Worm (Caenorhabditis elegans) whole organism, L3 larva: ENCODE measurements around the gene ZK632.14.

ENCODE experiments used
- R02D3.7 ChIP-seq: fragments of 150-350 bp; optimal IDR thresholded peaks from 2 replicates; lab custom pipeline; 2014; ENCODE audit warnings: missing biosample characterization, missing genetic modification characterization
- aly-2 ChIP-seq: fragments of 150-350 bp; optimal IDR thresholded peaks from 2 replicates; lab custom pipeline; 2014; ENCODE audit warnings: missing biosample characterization, missing genetic modification characterization
- ama-1 ChIP-seq: fragments of 150-350 bp; optimal IDR thresholded peaks from 2 replicates; lab custom pipeline; 2018
- egl-27 ChIP-seq: sonication (generic microtip); optimal IDR thresholded peaks from 4 replicates; lab custom pipeline; 2017; ENCODE audit warnings: missing biosample characterization, missing genetic modification reagents, missing genetic modification characterization
- elt-1 ChIP-seq: fragments of 150-350 bp; optimal IDR thresholded peaks from 2 replicates; lab custom pipeline; 2014; ENCODE audit warnings: missing biosample characterization, missing genetic modification characterization
- elt-2 ChIP-seq: sonication (generic microtip); optimal IDR thresholded peaks from 2 replicates; lab custom pipeline; 2016; ENCODE audit warnings: missing genetic modification reagents, mild to moderate bottlenecking, missing genetic modification characterization, missing compliant biosample characterization
- nfya-1 ChIP-seq: sonication (generic microtip); optimal IDR thresholded peaks from 2 replicates; lab custom pipeline; 2017; ENCODE audit warnings: missing genetic modification characterization, mild to moderate bottlenecking, missing compliant biosample characterization, antibody characterized with exemption, moderate library complexity; ENCODE audit not compliant: insufficient read depth
- nhr-23 ChIP-seq: fragments of 150-350 bp; optimal IDR thresholded peaks from 2 replicates; lab custom pipeline; 2014; ENCODE audit warnings: missing biosample characterization, missing genetic modification reagents, missing genetic modification characterization
- nhr-25 ChIP-seq: sonication (generic microtip); optimal IDR thresholded peaks from 2 replicates; lab custom pipeline; 2017; ENCODE audit warnings: missing biosample characterization, missing genetic modification characterization
- nhr-77 ChIP-seq: fragments of 150-350 bp; optimal IDR thresholded peaks from 2 replicates; lab custom pipeline; 2014; ENCODE audit warnings: missing biosample characterization, missing genetic modification characterization
- pqm-1 ChIP-seq: fragments of 150-350 bp; optimal IDR thresholded peaks from 2 replicates; lab custom pipeline; 2017; ENCODE audit warnings: missing biosample characterization, missing genetic modification characterization, inconsistent platforms

DNA sequence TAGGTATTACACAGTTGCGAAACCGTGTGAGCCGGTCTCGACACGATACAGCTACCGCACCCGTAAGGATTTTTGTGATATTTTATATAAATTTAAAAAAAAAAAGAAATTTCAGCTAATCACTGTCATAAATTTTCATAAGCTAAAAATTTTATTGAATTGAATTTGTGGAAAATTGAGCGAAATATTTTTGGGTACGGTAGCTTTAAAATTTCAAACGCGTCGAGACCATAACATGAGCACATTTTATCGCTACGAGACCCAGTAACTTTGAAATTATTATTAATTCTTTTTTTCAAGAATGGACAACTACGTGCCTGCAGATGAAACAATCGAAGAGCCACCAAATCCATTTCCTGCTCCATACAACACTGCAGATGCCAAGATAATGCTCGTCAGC is at the start of gene ZK632.14:
- TF ChIP-seq aly-2 (tag; lab: Kevin White, UChicago) (no peak), nfya-1 (no peak), ama-1 (no peak), nhr-23 (tag; lab: Kevin White, UChicago) (no peak), egl-27 (no peak), nhr-77 (tag; lab: Kevin White, UChicago) (no peak), nhr-25 (tag; lab: Kevin White, UChicago) (no peak), elt-1 (no peak), R02D3.7 (tag; lab: Kevin White, UChicago) (no peak), elt-2 (tag; lab: Kevin White, UChicago) (no peak), pqm-1 (tag; lab: Kevin White, UChicago) (no peak)
